Fruit fly (Drosophila melanogaster): ENCODE data around the gene CG14445.

The CG14445 gene

DNA sequence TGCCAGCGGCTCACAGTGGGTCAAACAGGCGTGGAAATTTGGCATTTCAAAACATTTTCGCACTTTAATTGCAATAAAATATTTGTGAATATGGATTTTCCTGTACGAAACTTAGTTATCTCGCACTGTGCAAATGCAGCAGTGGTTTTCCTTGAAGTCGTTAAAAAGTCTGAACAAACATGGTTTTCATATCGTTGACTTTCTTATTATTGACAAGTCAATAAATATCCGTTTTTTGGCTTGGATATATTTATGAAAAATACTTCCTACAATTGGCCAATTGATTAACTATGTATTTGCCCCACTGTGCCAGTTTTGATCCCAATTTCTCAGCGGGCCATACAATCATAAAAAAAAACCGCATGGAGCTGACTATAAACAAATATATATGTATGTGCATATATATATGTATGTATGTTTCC, 28.4 kb downstream of the CG14445 start (continued):
- peak; percentile 78 for TF ChIP-seq Hand (GFP tag; optimal IDR thresholded peaks at IDR 0.05)
- TF ChIP-seq Nf-YA (GFP tag; IDR thresholded peaks at IDR 0.05) = peak; percentile 92
- TF ChIP-seq fru (optimal IDR thresholded peaks at IDR 0.05) = no peak
- TF ChIP-seq inv (GFP tag; IDR thresholded peaks at IDR 0.05; ENCODE audit: partially characterized antibody) = 0 out of 2 replicates have a peak, but pooled peaks have one; percentile 34
- TF ChIP-seq CG17359 (tag; optimal IDR thresholded peaks at IDR 0.05) = peak; percentile 96
- peak; percentile 97 for TF ChIP-seq Asciz (GFP tag; optimal IDR thresholded peaks at IDR 0.05)
- peak; percentile 95 for TF ChIP-seq Atf3 (GFP tag; optimal IDR thresholded peaks at IDR 0.05)
- peak; percentile 80 for TF ChIP-seq CG17802 (tag; optimal IDR thresholded peaks at IDR 0.05)
- TF ChIP-seq run (tag; optimal IDR thresholded peaks at IDR 0.05) = peak; percentile 95
- TF ChIP-seq lab (GFP tag; optimal IDR thresholded peaks at IDR 0.05) = peak; percentile 95
- peak; percentile 91 for TF ChIP-seq CG3847 (GFP tag; IDR thresholded peaks at IDR 0.05)
- TF ChIP-seq GATAe (GFP tag; conservative IDR thresholded peaks at IDR 0.05) = peak; percentile 76
- TF ChIP-seq Doc2 (GFP tag; IDR thresholded peaks at IDR 0.05) = peak; percentile 79
- TF ChIP-seq psq (GFP tag; optimal IDR thresholded peaks at IDR 0.05) = peak; percentile 79
- peak; percentile 92 to 96 for TF ChIP-seq Pdp1 (GFP tag; optimal IDR thresholded peaks at IDR 0.05)
- peak; percentile 87 for TF ChIP-seq CG7357 (GFP tag; IDR thresholded peaks at IDR 0.05)
- peak; percentile 85 for TF ChIP-seq CG16779 (GFP tag; IDR thresholded peaks at IDR 0.05)
- peak; percentile 86 for TF ChIP-seq al (GFP tag; IDR thresholded peaks at IDR 0.05)
- TF ChIP-seq HHEX (GFP tag; optimal IDR thresholded peaks at IDR 0.05) = peak; percentile 95
- TF ChIP-seq CG5953 (GFP tag; IDR thresholded peaks at IDR 0.05) = peak; percentile 89
- peak; percentile 57 for TF ChIP-seq CG7271 (tag; optimal IDR thresholded peaks at IDR 0.05)
- peak; percentile 87 for TF ChIP-seq Lim3 (GFP tag; IDR thresholded peaks at IDR 0.05)
- peak; percentile 71; the same call in 1 of the 2 replicates for TF ChIP-seq aop (GFP tag; IDR thresholded peaks at IDR 0.05)
- no peak for TF ChIP-seq CG16813 (GFP tag; IDR thresholded peaks at IDR 0.05; ENCODE audit: partially characterized antibody)
- peak; percentile 98 for TF ChIP-seq az2 (GFP tag; optimal IDR thresholded peaks at IDR 0.05)
- peak; percentile 91 for TF ChIP-seq her (GFP tag; optimal IDR thresholded peaks at IDR 0.05)
- peak; percentile 85 for TF ChIP-seq slou (GFP tag; optimal IDR thresholded peaks at IDR 0.05)
- peak; percentile 93 for TF ChIP-seq CG6813 (GFP tag; optimal IDR thresholded peaks at IDR 0.05)
- TF ChIP-seq CG14667 (GFP tag; IDR thresholded peaks at IDR 0.05) = peak; percentile 87
- no peak for TF ChIP-seq Sin3A (optimal IDR thresholded peaks at IDR 0.05)
- TF ChIP-seq tna (GFP tag; IDR thresholded peaks at IDR 0.05; ENCODE audit: partially characterized antibody) = no peak
- TF ChIP-seq fd102C (GFP tag; optimal IDR thresholded peaks at IDR 0.05) = peak; percentile 6
- peak; percentile 95 for TF ChIP-seq CG7786 (GFP tag; optimal IDR thresholded peaks at IDR 0.05)
- TF ChIP-seq Ets65A (GFP tag) = peak; percentile 99
- TF ChIP-seq Doc3 (GFP tag; IDR thresholded peaks at IDR 0.05; ENCODE audit: partially characterized antibody) = no peak
- TF ChIP-seq kah (GFP tag; optimal IDR thresholded peaks at IDR 0.05) = peak; percentile 92
- TF ChIP-seq trem (tag; optimal IDR thresholded peaks at IDR 0.05) = peak; percentile 88
- peak; percentile 94 for TF ChIP-seq zfh1 (GFP tag; IDR thresholded peaks at IDR 0.05)
- TF ChIP-seq hbn (GFP tag; IDR thresholded peaks at IDR 0.05; ENCODE audit: partially characterized antibody) = no peak
- no peak for TF ChIP-seq CG15479 (GFP tag; optimal IDR thresholded peaks at IDR 0.05)
- peak; percentile 94 for TF ChIP-seq repo (GFP tag; optimal IDR thresholded peaks at IDR 0.05)
- peak; percentile 87 for TF ChIP-seq CG8359 (GFP tag; optimal IDR thresholded peaks at IDR 0.05; ENCODE audit: borderline replicate concordance)
- TF ChIP-seq CG1024 (GFP tag; IDR thresholded peaks at IDR 0.05) = peak; percentile 88
- peak; percentile 93 for TF ChIP-seq CG1603 (tag; optimal IDR thresholded peaks at IDR 0.05)
- TF ChIP-seq CG3163 (GFP tag; optimal IDR thresholded peaks at IDR 0.05) = peak; percentile 82
- TF ChIP-seq CG32772 (GFP tag; IDR thresholded peaks at IDR 0.05) = peak; percentile 95
- peak; percentile 36; the same call in 1 of the 2 replicates for TF ChIP-seq nerfin-2 (GFP tag; IDR thresholded peaks at IDR 0.05; ENCODE audit: partially characterized antibody)
- peak; percentile 82 for TF ChIP-seq C15 (GFP tag; IDR thresholded peaks at IDR 0.05)
- TF ChIP-seq Awh (GFP tag; IDR thresholded peaks at IDR 0.05) = peak; percentile 93
- peak; percentile 84 for TF ChIP-seq vfl (GFP tag; optimal IDR thresholded peaks at IDR 0.05)
- TF ChIP-seq ind (GFP tag; optimal IDR thresholded peaks at IDR 0.05) = peak; percentile 95

Data from whole organism, embryonic.